Worm (Caenorhabditis elegans) whole organism, midembryonic: ENCODE measurements around the gene F21A3.3.

Source experiments
- T22C8.4 ChIP-seq: fragments of 200-800 bp; sonication (Bioruptor generic); IDR thresholded peaks from 2 replicates; pipeline ENCODE4 v1.3.6; 2022; ENCODE audit warnings: missing genetic modification characterization, missing compliant biosample characterization
- cog-1 ChIP-seq: sonication (generic microtip); optimal IDR thresholded peaks from 2 replicates; lab custom pipeline; 2016; ENCODE audit warnings: missing genetic modification characterization, missing compliant biosample characterization
- flt-1 ChIP-seq: fragments of 200-800 bp; sonication (Bioruptor generic); IDR thresholded peaks from 2 replicates; pipeline ENCODE4 v1.3.6; 2022; ENCODE audit warnings: missing genetic modification characterization, missing compliant biosample characterization
- klf-2 ChIP-seq: fragments of 200-800 bp; sonication (Bioruptor generic); conservative IDR thresholded peaks from 2 replicates; pipeline ENCODE4 v1.3.6; 2022; ENCODE audit warnings: missing genetic modification reagents, missing genetic modification characterization, missing compliant biosample characterization
- med-1 ChIP-seq: sonication (generic microtip); optimal IDR thresholded peaks from 2 replicates; lab custom pipeline; 2017; ENCODE audit warnings: missing genetic modification characterization, mild to moderate bottlenecking, missing compliant biosample characterization, antibody characterized with exemption, missing genetic modification reagents; ENCODE audit not compliant: insufficient read depth
- ref-1 ChIP-seq: fragments of 200-800 bp; sonication (Bioruptor generic); conservative IDR thresholded peaks from 2 replicates; pipeline ENCODE4 v1.3.6; 2022; ENCODE audit warnings: missing genetic modification reagents, missing genetic modification characterization, missing compliant biosample characterization
- tab-1 ChIP-seq: fragments of 200-800 bp; sonication (Bioruptor generic); IDR thresholded peaks from 2 replicates; pipeline ENCODE4 v1.3.6; 2022; ENCODE audit warnings: missing genetic modification characterization, missing compliant biosample characterization
- ztf-23 ChIP-seq: fragments of 200-800 bp; sonication (Bioruptor generic); IDR thresholded peaks from 2 replicates; pipeline ENCODE4 v1.3.6; 2022; ENCODE audit warnings: missing genetic modification reagents, missing genetic modification characterization, missing compliant biosample characterization
- ztf-29 ChIP-seq: fragments of 200-800 bp; sonication (Bioruptor generic); IDR thresholded peaks from 2 replicates; pipeline ENCODE4 v1.3.6; 2022; ENCODE audit warnings: missing genetic modification reagents, missing genetic modification characterization, missing compliant biosample characterization

Gene F21A3.3

ce11 chrV:15487764-15488163 is 29.7 kb upstream of the F21A3.3 start, which contains the start of gene srw-21:
srw-21 (plus strand) TSS chrV:15488064.
- TF ChIP-seq ztf-29 (GFP tag; lab: Robert Waterston, UW): no peak
- TF ChIP-seq cog-1 (tag; lab: Kevin White, UChicago): no peak
- TF ChIP-seq flt-1 (GFP tag; lab: Robert Waterston, UW): no peak
- TF ChIP-seq med-1 (GFP tag; lab: Kevin White, UChicago): no peak
- no peak for TF ChIP-seq ztf-23 (GFP tag; lab: Robert Waterston, UW)
- no peak for TF ChIP-seq ref-1 (GFP tag; lab: Robert Waterston, UW)
- no peak for TF ChIP-seq T22C8.4 (GFP tag; lab: Robert Waterston, UW)
- TF ChIP-seq klf-2: no peak
- TF ChIP-seq tab-1 (GFP tag; lab: Robert Waterston, UW): no peak

DNA sequence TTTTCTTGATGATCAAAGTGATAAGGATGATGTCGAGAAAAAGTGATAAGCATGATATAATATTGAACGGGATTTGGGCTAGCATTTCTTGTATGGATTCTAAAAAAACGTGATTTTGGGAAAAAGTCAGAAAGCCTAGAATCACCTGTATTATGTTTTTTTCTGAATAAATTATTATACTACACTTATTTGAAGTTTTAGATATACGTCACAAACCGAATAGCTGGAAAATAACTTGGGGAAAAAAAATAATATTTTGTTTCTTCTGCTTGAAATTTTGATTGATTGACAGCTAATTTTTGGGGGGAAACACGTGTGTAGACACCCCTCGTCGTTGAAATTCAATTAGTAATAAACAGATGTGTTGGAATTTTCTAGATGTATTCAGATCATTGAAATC is 25.0 kb upstream of the F21A3.3 start, which contains the start of gene str-264:
str-264 (minus strand) TSS at position 101 of the 400 bp plus-strand sequence.
- TF ChIP-seq T22C8.4 (GFP tag; lab: Robert Waterston, UW) (no peak), klf-2 (no peak), cog-1 (tag; lab: Kevin White, UChicago) (no peak)

DNA sequence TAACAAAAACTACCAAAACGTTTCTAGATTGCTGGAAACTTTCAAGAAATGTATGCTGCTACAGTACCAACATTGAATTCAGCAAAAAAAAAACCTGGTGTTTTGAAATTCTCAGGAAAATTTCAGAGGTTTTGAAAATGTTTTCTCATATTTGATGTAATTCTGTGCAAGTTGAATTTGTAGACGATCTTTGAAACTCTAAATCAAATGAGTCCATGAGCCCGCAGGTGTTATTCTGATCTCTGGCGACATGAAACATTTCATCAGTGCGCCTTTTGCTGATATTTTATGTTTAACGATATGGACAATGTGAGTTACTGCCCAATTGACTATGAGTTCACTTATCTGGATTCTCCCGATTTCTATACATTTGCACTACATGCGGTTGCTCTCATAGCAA is 23.8 kb upstream of the F21A3.3 start, which contains the start of gene srh-218:
srh-218 (plus strand) TSS at position 301 of the 400 bp plus-strand sequence.
- TF ChIP-seq tab-1 (GFP tag; lab: Robert Waterston, UW) (no peak), klf-2 (no peak), ztf-29 (GFP tag; lab: Robert Waterston, UW) (no peak), cog-1 (tag; lab: Kevin White, UChicago) (no peak), ztf-23 (GFP tag; lab: Robert Waterston, UW) (no peak), flt-1 (GFP tag; lab: Robert Waterston, UW) (no peak), T22C8.4 (GFP tag; lab: Robert Waterston, UW) (no peak), ref-1 (GFP tag; lab: Robert Waterston, UW) (no peak), med-1 (GFP tag; lab: Kevin White, UChicago) (no peak)

- TF ChIP-seq flt-1 (GFP tag; lab: Robert Waterston, UW) (no peak), med-1 (GFP tag; lab: Kevin White, UChicago) (no peak), ztf-23 (GFP tag; lab: Robert Waterston, UW) (no peak), cog-1 (tag; lab: Kevin White, UChicago) (no peak), tab-1 (GFP tag; lab: Robert Waterston, UW) (no peak), klf-2 (no peak), ztf-29 (GFP tag; lab: Robert Waterston, UW) (no peak), ref-1 (GFP tag; lab: Robert Waterston, UW) (no peak), T22C8.4 (GFP tag; lab: Robert Waterston, UW) (no peak)
These were observed 22.3 kb upstream of the F21A3.3 start, which contains the start of gene srh-219 for ce11 chrV:15495169-15495568. srh-219 (plus strand) TSS chrV:15495469.

DNA sequence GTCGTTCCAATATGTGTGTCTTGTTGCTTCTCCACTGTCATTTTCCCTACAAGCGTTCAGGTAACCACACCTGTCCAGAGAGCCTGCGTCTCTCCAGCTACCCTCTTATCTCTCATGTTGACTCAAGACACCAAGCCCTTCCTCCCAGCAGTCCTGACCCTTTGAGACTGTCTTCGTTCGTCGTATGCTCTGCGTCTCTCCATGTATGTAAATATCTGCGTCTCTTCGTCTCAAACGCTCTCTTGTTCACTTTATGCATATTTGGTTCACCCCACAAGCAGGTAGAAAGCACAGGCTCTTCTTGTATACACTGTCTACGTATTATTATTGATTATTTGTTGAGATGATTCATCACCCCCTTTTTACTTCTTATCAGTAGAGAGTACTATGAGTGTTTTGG is 19.8 kb upstream of the F21A3.3 start:
- TF ChIP-seq cog-1 (tag; lab: Kevin White, UChicago) (peak; percentile 12), ztf-29 (GFP tag; lab: Robert Waterston, UW) (peak; percentile 53; the same call in 1 of the 2 replicates), ztf-23 (GFP tag; lab: Robert Waterston, UW) (no peak), klf-2 (no peak), T22C8.4 (GFP tag; lab: Robert Waterston, UW) (no peak)

ce11 chrV:15498434-15498833 is 19.1 kb upstream of the F21A3.3 start, which contains the start of gene C06B8.7:
C06B8.7 (plus strand) TSS chrV:15498734.
- TF ChIP-seq ztf-23 (GFP tag; lab: Robert Waterston, UW) (no peak), ztf-29 (GFP tag; lab: Robert Waterston, UW) (no peak)

DNA sequence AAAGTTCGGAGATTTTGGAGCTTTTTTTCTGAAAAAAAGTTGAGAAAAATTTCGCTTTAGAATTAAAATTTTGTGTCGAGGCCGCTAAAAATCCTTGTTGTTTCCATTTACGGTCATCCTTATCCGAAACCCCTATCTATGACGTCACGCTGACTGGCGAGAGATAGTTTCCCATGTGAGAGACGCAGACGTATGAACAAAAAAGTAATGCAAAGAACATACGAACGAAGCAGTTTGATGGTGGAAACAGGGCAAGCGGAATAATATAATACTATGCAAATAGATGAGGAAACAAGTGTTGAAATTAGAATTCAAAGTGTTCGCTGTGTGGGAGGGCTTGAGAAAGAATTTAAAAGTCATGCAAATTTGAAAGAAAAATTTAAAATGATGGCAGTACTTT is 18.4 kb upstream of the F21A3.3 start:
- TF ChIP-seq T22C8.4 (GFP tag; lab: Robert Waterston, UW) (no peak), med-1 (GFP tag; lab: Kevin White, UChicago) (no peak), ztf-29 (GFP tag; lab: Robert Waterston, UW) (no peak), flt-1 (GFP tag; lab: Robert Waterston, UW) (no peak), ztf-23 (GFP tag; lab: Robert Waterston, UW) (no peak), tab-1 (GFP tag; lab: Robert Waterston, UW) (no peak), klf-2 (no peak), ref-1 (GFP tag; lab: Robert Waterston, UW) (no peak), cog-1 (tag; lab: Kevin White, UChicago) (no peak)

ce11 chrV:15503603-15504002 is 13.9 kb upstream of the F21A3.3 start:
- no peak for TF ChIP-seq med-1 (GFP tag; lab: Kevin White, UChicago)
- TF ChIP-seq flt-1 (GFP tag; lab: Robert Waterston, UW): no peak
- no peak for TF ChIP-seq T22C8.4 (GFP tag; lab: Robert Waterston, UW)
- TF ChIP-seq klf-2: no peak
- TF ChIP-seq ztf-23 (GFP tag; lab: Robert Waterston, UW): no peak
- TF ChIP-seq cog-1 (tag; lab: Kevin White, UChicago): no peak
- TF ChIP-seq ref-1 (GFP tag; lab: Robert Waterston, UW): no peak
- no peak for TF ChIP-seq ztf-29 (GFP tag; lab: Robert Waterston, UW)
- TF ChIP-seq tab-1 (GFP tag; lab: Robert Waterston, UW): no peak

- TF ChIP-seq flt-1 (GFP tag; lab: Robert Waterston, UW) (peak; percentile 85), med-1 (GFP tag; lab: Kevin White, UChicago) (no peak), ztf-23 (GFP tag; lab: Robert Waterston, UW) (peak; percentile 71), tab-1 (GFP tag; lab: Robert Waterston, UW) (peak; percentile 79), ref-1 (GFP tag; lab: Robert Waterston, UW) (peak; percentile 62), ztf-29 (GFP tag; lab: Robert Waterston, UW) (peak; percentile 50; the same call in 1 of the 2 replicates), T22C8.4 (GFP tag; lab: Robert Waterston, UW) (0 out of 2 replicates have a peak, but pooled peaks have one; percentile 43), klf-2 (0 out of 2 replicates have a peak, but pooled peaks have one; percentile 10), cog-1 (tag; lab: Kevin White, UChicago) (no peak)
These were observed 12.4 kb upstream of the F21A3.3 start for ce11 chrV:15505068-15505467.
